Fruit fly (Drosophila melanogaster) whole organism, pupa: ENCODE measurements around the gene CG43064.

ENCODE experiments used
- CG10348 ChIP-seq: fragments of 200-800 bp; sonication (Bioruptor generic); IDR thresholded peaks from 2 replicates; pipeline ENCODE4 v1.3.6; 2022; ENCODE audit warnings: missing biosample characterization, missing genetic modification characterization
- CG12605 ChIP-seq: fragments of 200-800 bp; sonication (Bioruptor generic); IDR thresholded peaks from 2 replicates; pipeline ENCODE4 v1.3.6; 2022; ENCODE audit warnings: missing biosample characterization, missing genetic modification characterization
- CG13204 ChIP-seq: fragments of 200-800 bp; sonication (Bioruptor generic); optimal IDR thresholded peaks from 2 replicates; lab custom pipeline; 2018; ENCODE audit warnings: missing biosample characterization, mild to moderate bottlenecking, missing genetic modification characterization, moderate library complexity
- CG14655 ChIP-seq: fragments of 200-800 bp; sonication (Bioruptor generic); optimal IDR thresholded peaks from 3 replicates; lab custom pipeline; 2017; ENCODE audit warnings: mild to moderate bottlenecking, missing biosample characterization, missing genetic modification reagents, missing genetic modification characterization
- CG15710 ChIP-seq: fragments of 200-800 bp; sonication (Bioruptor generic); optimal IDR thresholded peaks from 2 replicates; lab custom pipeline; 2018; ENCODE audit warnings: missing biosample characterization, mild to moderate bottlenecking, missing genetic modification characterization, moderate library complexity
- CG17806 ChIP-seq: fragments of 200-800 bp; sonication (Bioruptor generic); optimal IDR thresholded peaks from 2 replicates; lab custom pipeline; 2018; ENCODE audit warnings: missing biosample characterization, mild to moderate bottlenecking, missing genetic modification characterization, moderate library complexity
- CG32121 ChIP-seq: fragments of 200-800 bp; sonication (Bioruptor generic); IDR thresholded peaks from 2 replicates; pipeline ENCODE4 v1.3.6; 2022; ENCODE audit warnings: missing biosample characterization, missing genetic modification characterization
- CG34367 ChIP-seq: fragments of 200-800 bp; sonication (Bioruptor generic); optimal IDR thresholded peaks from 2 replicates; lab custom pipeline; 2018; ENCODE audit warnings: missing biosample characterization, mild to moderate bottlenecking, missing genetic modification characterization
- CG4496 ChIP-seq: fragments of 200-800 bp; sonication (Bioruptor generic); IDR thresholded peaks from 3 replicates; pipeline ENCODE4 v1.3.6; 2022; ENCODE audit warnings: missing biosample characterization, missing genetic modification characterization
- CG8159 ChIP-seq: fragments of 200-800 bp; sonication (Bioruptor generic); optimal IDR thresholded peaks from 3 replicates; lab custom pipeline; 2018; ENCODE audit warnings: missing biosample characterization, mild to moderate bottlenecking, missing genetic modification characterization, moderate library complexity
- CG8301 ChIP-seq: fragments of 200-800 bp; sonication (Bioruptor generic); optimal IDR thresholded peaks from 2 replicates; lab custom pipeline; 2018; ENCODE audit warnings: missing biosample characterization, mild to moderate bottlenecking, missing genetic modification characterization
- CG9948 ChIP-seq: fragments of 200-800 bp; sonication (Bioruptor generic); optimal IDR thresholded peaks from 2 replicates; lab custom pipeline; 2018; ENCODE audit warnings: missing biosample characterization, mild to moderate bottlenecking, missing genetic modification characterization, moderate library complexity
- D1 ChIP-seq: fragments of 200-800 bp; sonication (Bioruptor generic); optimal IDR thresholded peaks from 2 replicates; lab custom pipeline; 2018; ENCODE audit warnings: missing biosample characterization, mild to moderate bottlenecking, missing genetic modification characterization, moderate library complexity
- EcR ChIP-seq: fragments of 200-800 bp; sonication (Bioruptor generic); optimal IDR thresholded peaks from 3 replicates; lab custom pipeline; 2019; ENCODE audit warnings: missing biosample characterization, missing genetic modification characterization, mild to moderate bottlenecking, moderate library complexity, missing genetic modification reagents
- Ets98B ChIP-seq: fragments of 200-800 bp; sonication (Bioruptor generic); IDR thresholded peaks from 2 replicates; pipeline ENCODE4 v1.3.6; 2022; ENCODE audit warnings: missing biosample characterization, missing genetic modification characterization
- Pif1A ChIP-seq: fragments of 200-800 bp; sonication (Bioruptor generic); optimal IDR thresholded peaks from 3 replicates; lab custom pipeline; 2016; ENCODE audit warnings: missing biosample characterization, missing genetic modification characterization
- Pif1B ChIP-seq: fragments of 200-800 bp; sonication (Bioruptor generic); optimal IDR thresholded peaks from 3 replicates; lab custom pipeline; 2016; ENCODE audit warnings: missing biosample characterization, missing genetic modification characterization
- Snoo ChIP-seq: fragments of 200-800 bp; sonication (Bioruptor generic); optimal IDR thresholded peaks from 3 replicates; lab custom pipeline; 2017; ENCODE audit warnings: missing biosample characterization, mild to moderate bottlenecking, missing genetic modification characterization, inconsistent platforms
- fd96Ca ChIP-seq: fragments of 200-800 bp; sonication (Bioruptor generic); IDR thresholded peaks from 3 replicates; pipeline ENCODE4 v1.3.6; 2022; ENCODE audit warnings: missing biosample characterization, missing genetic modification characterization
- gl ChIP-seq: fragments of 200-800 bp; sonication (Bioruptor generic); optimal IDR thresholded peaks from 2 replicates; lab custom pipeline; 2018; ENCODE audit warnings: missing biosample characterization, mild to moderate bottlenecking, missing genetic modification characterization
- rn ChIP-seq: fragments of 200-800 bp; sonication (Bioruptor generic); IDR thresholded peaks from 2 replicates; pipeline ENCODE4 v1.3.6; 2022; ENCODE audit warnings: missing biosample characterization, missing genetic modification characterization

CG43064 gene

dm6 chr3L:11821723-11822445 lies 14.6 kb downstream of the CG43064 start, which contains the start of the genes CG11597 and CG5946:
CG11597 (minus strand) TSS chr3L:11822275.
CG5946 (minus strand) TSS chr3L:11822275.
- TF ChIP-seq CG8159 (tag; lab: Kevin White, UChicago) (no peak), CG8301 (tag; lab: Kevin White, UChicago) (no peak), CG12605 (GFP tag; lab: Robert Waterston, UW) (0 out of 2 replicates have a peak, but pooled peaks have one; percentile 10)

- TF ChIP-seq CG32121 (GFP tag; lab: Robert Waterston, UW) = peak; percentile 63; the same call in 1 of the 2 replicates
- TF ChIP-seq CG34367 (tag; lab: Kevin White, UChicago) = no peak
- TF ChIP-seq Ets98B = peak; percentile 68
- TF ChIP-seq CG8159 (tag; lab: Kevin White, UChicago) = no peak
- TF ChIP-seq Pif1A (GFP tag; lab: Kevin White, UChicago) = no peak
- peak; percentile 58; the same call in 1 of the 2 replicates for TF ChIP-seq CG12605 (GFP tag; lab: Robert Waterston, UW)
- peak; percentile 59 for TF ChIP-seq CG4496 (GFP tag; lab: Robert Waterston, UW)
- no peak for TF ChIP-seq rn (GFP tag; lab: Robert Waterston, UW)
- no peak for TF ChIP-seq CG9948 (tag; lab: Kevin White, UChicago)
- no peak for TF ChIP-seq CG10348 (GFP tag; lab: Robert Waterston, UW)
- TF ChIP-seq gl (tag; lab: Kevin White, UChicago) = peak; percentile 18
- peak; percentile 26 for TF ChIP-seq CG17806 (tag; lab: Kevin White, UChicago)
- peak; percentile 11 for TF ChIP-seq CG15710 (tag; lab: Kevin White, UChicago)
- TF ChIP-seq fd96Ca (GFP tag; lab: Robert Waterston, UW) = peak; percentile 27; the same call in 1 of the 3 replicates
- no peak for TF ChIP-seq CG14655 (GFP tag; lab: Kevin White, UChicago)
- no peak for TF ChIP-seq D1
- peak; percentile 23 for TF ChIP-seq Pif1B
- peak; percentile 55 for TF ChIP-seq EcR
- TF ChIP-seq, all 21 proteins: peak for 10
Measured at dm6 chr3L:11819639-11820456, 16.7 kb downstream of the CG43064 start.

- TF ChIP-seq CG14655 (GFP tag; lab: Kevin White, UChicago) (no peak), Ets98B (no peak), Snoo (no peak), gl (tag; lab: Kevin White, UChicago) (no peak), fd96Ca (GFP tag; lab: Robert Waterston, UW) (no peak), CG9948 (tag; lab: Kevin White, UChicago) (no peak), CG8301 (tag; lab: Kevin White, UChicago) (no peak), CG4496 (GFP tag; lab: Robert Waterston, UW) (no peak), D1 (no peak), EcR (no peak), CG10348 (GFP tag; lab: Robert Waterston, UW) (no peak), CG32121 (GFP tag; lab: Robert Waterston, UW) (no peak), Pif1B (no peak)
Measured at dm6 chr3L:11816641-11817040, 19.9 kb downstream of the CG43064 start.

dm6 chr3L:11815220-11815797 lies 21.2 kb downstream of the CG43064 start, which contains the start of gene CG14130:
CG14130 (plus strand) TSS chr3L:11815444.
- TF ChIP-seq Pif1A (GFP tag; lab: Kevin White, UChicago) = no peak
- TF ChIP-seq CG32121 (GFP tag; lab: Robert Waterston, UW) = no peak
- TF ChIP-seq D1 = no peak
- TF ChIP-seq CG14655 (GFP tag; lab: Kevin White, UChicago) = no peak
- no peak for TF ChIP-seq CG4496 (GFP tag; lab: Robert Waterston, UW)
- TF ChIP-seq Ets98B = no peak
- no peak for TF ChIP-seq CG12605 (GFP tag; lab: Robert Waterston, UW)
- TF ChIP-seq CG34367 (tag; lab: Kevin White, UChicago) = no peak
- no peak for TF ChIP-seq rn (GFP tag; lab: Robert Waterston, UW)
- TF ChIP-seq CG17806 (tag; lab: Kevin White, UChicago) = no peak

dm6 chr3L:11814655-11815054 lies 21.9 kb downstream of the CG43064 start, which contains the start of gene Cubn2:
Cubn2 (minus strand) TSS chr3L:11814755.
- no peak for TF ChIP-seq CG17806 (tag; lab: Kevin White, UChicago)
- no peak for TF ChIP-seq Ets98B
- TF ChIP-seq CG12605 (GFP tag; lab: Robert Waterston, UW) = no peak
- no peak for TF ChIP-seq CG14655 (GFP tag; lab: Kevin White, UChicago)
- no peak for TF ChIP-seq CG4496 (GFP tag; lab: Robert Waterston, UW)
- no peak for TF ChIP-seq CG9948 (tag; lab: Kevin White, UChicago)
- no peak for TF ChIP-seq CG34367 (tag; lab: Kevin White, UChicago)
- TF ChIP-seq CG10348 (GFP tag; lab: Robert Waterston, UW) = no peak
- no peak for TF ChIP-seq fd96Ca (GFP tag; lab: Robert Waterston, UW)
- no peak for TF ChIP-seq CG13204 (GFP tag; lab: Kevin White, UChicago)
- TF ChIP-seq CG8159 (tag; lab: Kevin White, UChicago) = no peak
- no peak for TF ChIP-seq Pif1B
- no peak for TF ChIP-seq Pif1A (GFP tag; lab: Kevin White, UChicago)
- no peak for TF ChIP-seq CG15710 (tag; lab: Kevin White, UChicago)
- no peak for TF ChIP-seq EcR
- no peak for TF ChIP-seq D1
- no peak for TF ChIP-seq rn (GFP tag; lab: Robert Waterston, UW)
- no peak for TF ChIP-seq CG8301 (tag; lab: Kevin White, UChicago)
